Worm (Caenorhabditis elegans) whole organism, late embryonic: Measurements from ENCODE around the gene acs-20.

ENCODE experiments used
- C08G9.2 ChIP-seq: sonication (generic microtip); optimal IDR thresholded peaks from 2 replicates; lab custom pipeline; 2016; ENCODE audit warnings: mild to moderate bottlenecking, missing genetic modification characterization, moderate library complexity, missing compliant biosample characterization
- C38D4.7 ChIP-seq: fragments of 200-800 bp; sonication (Bioruptor generic); optimal IDR thresholded peaks from 2 replicates; lab custom pipeline; 2018; ENCODE audit warnings: mild to moderate bottlenecking, missing genetic modification characterization, moderate library complexity, missing compliant biosample characterization
- F13H6.1 ChIP-seq: sonication (generic microtip); optimal IDR thresholded peaks from 2 replicates; lab custom pipeline; 2016; ENCODE audit warnings: missing genetic modification characterization, missing compliant biosample characterization
- K02D7.2 ChIP-seq: sonication (generic microtip); optimal IDR thresholded peaks from 2 replicates; lab custom pipeline; 2017; ENCODE audit warnings: mild to moderate bottlenecking, missing genetic modification characterization, missing compliant biosample characterization
- Y22D7AL.16 ChIP-seq: sonication (generic microtip); optimal IDR thresholded peaks from 2 replicates; lab custom pipeline; 2016; ENCODE audit warnings: missing genetic modification characterization, missing compliant biosample characterization
- ahr-1 ChIP-seq: sonication (generic microtip); optimal IDR thresholded peaks from 2 replicates; lab custom pipeline; 2016; ENCODE audit warnings: missing genetic modification characterization, missing compliant biosample characterization
- ama-1 ChIP-seq: fragments of 150-350 bp; optimal IDR thresholded peaks from 2 replicates; lab custom pipeline; 2014
- ceh-14 ChIP-seq: sonication (generic microtip); optimal IDR thresholded peaks from 2 replicates; lab custom pipeline; 2016; ENCODE audit warnings: missing genotype, missing genetic modification characterization, missing compliant biosample characterization
- ceh-18 ChIP-seq: sonication (generic microtip); optimal IDR thresholded peaks from 2 replicates; lab custom pipeline; 2016; ENCODE audit warnings: missing genetic modification characterization, missing compliant biosample characterization
- ceh-31 ChIP-seq: sonication (generic microtip); optimal IDR thresholded peaks from 2 replicates; lab custom pipeline; 2016; ENCODE audit warnings: missing genetic modification characterization, missing compliant biosample characterization
- ceh-34 ChIP-seq: sonication (generic microtip); optimal IDR thresholded peaks from 2 replicates; lab custom pipeline; 2016; ENCODE audit warnings: mild to moderate bottlenecking, missing genetic modification characterization, missing compliant biosample characterization
- ceh-45 ChIP-seq: fragments of 200-800 bp; sonication (Bioruptor generic); IDR thresholded peaks from 2 replicates; pipeline ENCODE4 v1.3.6; 2022; ENCODE audit warnings: missing genetic modification reagents, missing genetic modification characterization, missing compliant biosample characterization
- ceh-48 ChIP-seq: sonication (generic microtip); optimal IDR thresholded peaks from 2 replicates; lab custom pipeline; 2016; ENCODE audit warnings: missing genetic modification characterization, inconsistent platforms, missing compliant biosample characterization
- ceh-6 ChIP-seq: fragments of 200-800 bp; sonication (Bioruptor generic); optimal IDR thresholded peaks from 2 replicates; lab custom pipeline; 2018; ENCODE audit warnings: mild to moderate bottlenecking, missing genetic modification characterization, missing compliant biosample characterization
- che-1 ChIP-seq: sonication (generic microtip); optimal IDR thresholded peaks from 2 replicates; lab custom pipeline; 2016; ENCODE audit warnings: mild to moderate bottlenecking, missing genetic modification characterization, missing compliant biosample characterization
- dmd-4 ChIP-seq: sonication (generic microtip); optimal IDR thresholded peaks from 2 replicates; lab custom pipeline; 2016; ENCODE audit warnings: borderline replicate concordance, missing genetic modification characterization, missing compliant biosample characterization
- elt-2 ChIP-seq: sonication (generic microtip); optimal IDR thresholded peaks from 2 replicates; lab custom pipeline; 2016; ENCODE audit warnings: missing genetic modification reagents, missing genetic modification characterization, missing compliant biosample characterization
- elt-4 ChIP-seq: sonication (generic microtip); optimal IDR thresholded peaks from 2 replicates; lab custom pipeline; 2016; ENCODE audit warnings: missing genetic modification characterization, missing compliant biosample characterization
- fax-1 ChIP-seq: sonication (generic microtip); optimal IDR thresholded peaks from 2 replicates; lab custom pipeline; 2016; ENCODE audit warnings: missing genotype, missing genetic modification characterization, missing compliant biosample characterization
- hlh-15 ChIP-seq: sonication (generic microtip); optimal IDR thresholded peaks from 2 replicates; lab custom pipeline; 2016; ENCODE audit warnings: missing genetic modification characterization, missing compliant biosample characterization
- hlh-30 ChIP-seq: sonication (generic microtip); optimal IDR thresholded peaks from 2 replicates; lab custom pipeline; 2017; ENCODE audit warnings: antibody characterized with exemption, missing genetic modification characterization, missing compliant biosample characterization; ENCODE audit not compliant: insufficient read depth
- hlh-6 ChIP-seq: sonication (generic microtip); optimal IDR thresholded peaks from 2 replicates; lab custom pipeline; 2016; ENCODE audit warnings: missing genotype, missing genetic modification characterization, missing compliant biosample characterization
- lim-6 ChIP-seq: sonication (generic microtip); optimal IDR thresholded peaks from 2 replicates; lab custom pipeline; 2016; ENCODE audit warnings: missing genetic modification characterization, missing compliant biosample characterization
- lin-11 ChIP-seq: fragments of 200-800 bp; sonication (Bioruptor generic); optimal IDR thresholded peaks from 2 replicates; lab custom pipeline; 2018; ENCODE audit warnings: mild to moderate bottlenecking, missing genetic modification characterization, missing compliant biosample characterization
- madf-2 ChIP-seq: sonication (generic microtip); optimal IDR thresholded peaks from 2 replicates; lab custom pipeline; 2017; ENCODE audit warnings: missing genetic modification characterization, missing compliant biosample characterization
- mec-3 ChIP-seq: sonication (generic microtip); optimal IDR thresholded peaks from 2 replicates; lab custom pipeline; 2016; ENCODE audit warnings: borderline replicate concordance, missing genetic modification characterization, missing compliant biosample characterization
- nhr-11 ChIP-seq: fragments of 150-350 bp; optimal IDR thresholded peaks from 2 replicates; lab custom pipeline; 2014; ENCODE audit warnings: missing biosample characterization, missing genetic modification characterization
- nhr-232 ChIP-seq: sonication (generic microtip); optimal IDR thresholded peaks from 2 replicates; lab custom pipeline; 2016; ENCODE audit warnings: missing genetic modification characterization, missing compliant biosample characterization
- odd-2 ChIP-seq: sonication (generic microtip); optimal IDR thresholded peaks from 2 replicates; lab custom pipeline; 2017; ENCODE audit warnings: antibody characterized with exemption, mild to moderate bottlenecking, missing genetic modification characterization, missing compliant biosample characterization
- pat-9 ChIP-seq: fragments of 200-800 bp; sonication (Bioruptor generic); optimal IDR thresholded peaks from 2 replicates; lab custom pipeline; 2018; ENCODE audit warnings: mild to moderate bottlenecking, missing genetic modification characterization, moderate library complexity, missing compliant biosample characterization
- pax-1 ChIP-seq: fragments of 150-350 bp; optimal IDR thresholded peaks from 2 replicates; lab custom pipeline; 2014; ENCODE audit warnings: missing biosample characterization, missing genetic modification characterization
- pha-4 ChIP-seq: fragments of 150-350 bp; optimal IDR thresholded peaks from 2 replicates; lab custom pipeline; 2018; ENCODE audit warnings: missing biosample characterization, missing genetic modification reagents, missing genetic modification characterization
- pros-1 ChIP-seq: fragments of 150-350 bp; optimal IDR thresholded peaks from 2 replicates; lab custom pipeline; 2014; ENCODE audit warnings: missing biosample characterization, missing genetic modification reagents, missing genetic modification characterization
- sdc-2 ChIP-seq: sonication (generic microtip); optimal IDR thresholded peaks from 2 replicates; lab custom pipeline; 2016; ENCODE audit warnings: missing genotype, missing genetic modification characterization, missing compliant biosample characterization
- sox-2 ChIP-seq: fragments of 200-800 bp; sonication (Bioruptor generic); IDR thresholded peaks from 2 replicates; pipeline ENCODE4 v1.3.6; 2022; ENCODE audit warnings: missing genetic modification reagents, missing genetic modification characterization, missing compliant biosample characterization
- sox-4 ChIP-seq: sonication (generic microtip); optimal IDR thresholded peaks from 2 replicates; lab custom pipeline; 2017; ENCODE audit warnings: mild to moderate bottlenecking, missing genetic modification characterization, inconsistent platforms, missing compliant biosample characterization
- tbx-2 ChIP-seq: sonication (generic microtip); optimal IDR thresholded peaks from 2 replicates; lab custom pipeline; 2016; ENCODE audit warnings: missing genetic modification characterization, missing compliant biosample characterization
- tbx-7 ChIP-seq: sonication (generic microtip); optimal IDR thresholded peaks from 2 replicates; lab custom pipeline; 2016; ENCODE audit warnings: missing genotype, missing genetic modification characterization, missing compliant biosample characterization
- ttx-3 ChIP-seq: sonication (generic microtip); optimal IDR thresholded peaks from 2 replicates; lab custom pipeline; 2016; ENCODE audit warnings: missing genetic modification reagents, missing genetic modification characterization, missing compliant biosample characterization
- unc-42 ChIP-seq: sonication (generic microtip); optimal IDR thresholded peaks from 2 replicates; lab custom pipeline; 2016; ENCODE audit warnings: missing genotype, missing genetic modification characterization, missing compliant biosample characterization
- unc-55 ChIP-seq: sonication (generic microtip); optimal IDR thresholded peaks from 2 replicates; lab custom pipeline; 2017; ENCODE audit warnings: missing biosample characterization, missing genetic modification reagents, missing genetic modification characterization
- unc-86 ChIP-seq: sonication (generic microtip); optimal IDR thresholded peaks from 2 replicates; lab custom pipeline; 2016; ENCODE audit warnings: missing genetic modification characterization, missing compliant biosample characterization
- ztf-16 ChIP-seq: sonication (generic microtip); optimal IDR thresholded peaks from 2 replicates; lab custom pipeline; 2017; ENCODE audit warnings: missing genetic modification characterization, missing compliant biosample characterization

acs-20 gene

ce11 chrIV:12432340-12432739, 33.8 kb upstream of the acs-20 start, which contains the start of gene clec-184:
clec-184 (plus strand) TSS chrIV:12432640.
- no peak for TF ChIP-seq odd-2
- no peak for TF ChIP-seq lin-11
- TF ChIP-seq unc-42 (tag; lab: Kevin White, UChicago), result no peak
- TF ChIP-seq hlh-6, result no peak
- TF ChIP-seq C38D4.7 (GFP tag; lab: Kevin White, UChicago), result no peak
- TF ChIP-seq ceh-34, result no peak
- TF ChIP-seq ztf-16 (tag; lab: Kevin White, UChicago), result no peak
- no peak for TF ChIP-seq che-1 (tag; lab: Kevin White, UChicago)
- no peak for TF ChIP-seq ceh-48 (tag; lab: Kevin White, UChicago)
- TF ChIP-seq Y22D7AL.16 (tag; lab: Kevin White, UChicago), result no peak
- no peak for TF ChIP-seq pha-4 (tag; lab: Kevin White, UChicago)
- no peak for TF ChIP-seq ahr-1 (tag; lab: Kevin White, UChicago)
- TF ChIP-seq F13H6.1, result no peak
- TF ChIP-seq K02D7.2 (tag; lab: Kevin White, UChicago), result no peak
- TF ChIP-seq lim-6 (tag; lab: Kevin White, UChicago), result no peak
- TF ChIP-seq pros-1 (tag; lab: Kevin White, UChicago), result no peak
- no peak for TF ChIP-seq elt-4

ce11 chrIV:12431755-12432154, 33.2 kb upstream of the acs-20 start:
- TF ChIP-seq elt-4 (no peak), sox-2 (GFP tag; lab: Robert Waterston, UW) (no peak), unc-55 (GFP tag; lab: Kevin White, UChicago) (no peak), ahr-1 (tag; lab: Kevin White, UChicago) (no peak), pax-1 (tag; lab: Kevin White, UChicago) (no peak), hlh-15 (tag; lab: Kevin White, UChicago) (no peak), nhr-11 (no peak), tbx-7 (no peak), tbx-2 (tag; lab: Kevin White, UChicago) (no peak), hlh-30 (tag; lab: Kevin White, UChicago) (no peak), che-1 (tag; lab: Kevin White, UChicago) (no peak), ceh-45 (GFP tag; lab: Robert Waterston, UW) (no peak), fax-1 (tag; lab: Kevin White, UChicago) (no peak), sox-4 (tag; lab: Kevin White, UChicago) (no peak), dmd-4 (no peak), ceh-14 (tag; lab: Kevin White, UChicago) (no peak), ttx-3 (tag; lab: Kevin White, UChicago) (no peak)
- TF ChIP-seq, all 69 proteins: peak for 0

- no peak for TF ChIP-seq ceh-31 (tag; lab: Kevin White, UChicago)
- TF ChIP-seq pat-9, result no peak
- TF ChIP-seq ama-1 (lab: Kevin White, UChicago), result no peak
- no peak for TF ChIP-seq elt-2 (tag; lab: Kevin White, UChicago)
- no peak for TF ChIP-seq ceh-45 (GFP tag; lab: Robert Waterston, UW)
- no peak for TF ChIP-seq ztf-16 (tag; lab: Kevin White, UChicago)
- TF ChIP-seq Y22D7AL.16 (tag; lab: Kevin White, UChicago), result no peak
- no peak for TF ChIP-seq ceh-18 (tag; lab: Kevin White, UChicago)
- TF ChIP-seq unc-42 (tag; lab: Kevin White, UChicago), result no peak
- TF ChIP-seq K02D7.2 (tag; lab: Kevin White, UChicago), result no peak
- no peak for TF ChIP-seq lin-11
- TF ChIP-seq madf-2 (tag; lab: Kevin White, UChicago), result no peak
- no peak for TF ChIP-seq nhr-232 (tag; lab: Kevin White, UChicago)
These were observed 31.0 kb upstream of the acs-20 start for ce11 chrIV:12429504-12429903.

ce11 chrIV:12428467-12428866, 30.0 kb upstream of the acs-20 start, which contains the start of gene col-130:
col-130 (minus strand) TSS chrIV:12428516.
- TF ChIP-seq unc-86 (tag; lab: Kevin White, UChicago), result no peak
- no peak for TF ChIP-seq mec-3
- TF ChIP-seq fax-1 (tag; lab: Kevin White, UChicago), result no peak
- TF ChIP-seq ceh-6, result no peak
- TF ChIP-seq che-1 (tag; lab: Kevin White, UChicago), result no peak
- no peak for TF ChIP-seq pat-9
- TF ChIP-seq sdc-2 (tag; lab: Kevin White, UChicago), result no peak
- TF ChIP-seq elt-2 (tag; lab: Kevin White, UChicago), result no peak
- no peak for TF ChIP-seq C08G9.2
